Worm (Caenorhabditis elegans): ENCODE measurements around the gene F41B4.3.

DNA sequence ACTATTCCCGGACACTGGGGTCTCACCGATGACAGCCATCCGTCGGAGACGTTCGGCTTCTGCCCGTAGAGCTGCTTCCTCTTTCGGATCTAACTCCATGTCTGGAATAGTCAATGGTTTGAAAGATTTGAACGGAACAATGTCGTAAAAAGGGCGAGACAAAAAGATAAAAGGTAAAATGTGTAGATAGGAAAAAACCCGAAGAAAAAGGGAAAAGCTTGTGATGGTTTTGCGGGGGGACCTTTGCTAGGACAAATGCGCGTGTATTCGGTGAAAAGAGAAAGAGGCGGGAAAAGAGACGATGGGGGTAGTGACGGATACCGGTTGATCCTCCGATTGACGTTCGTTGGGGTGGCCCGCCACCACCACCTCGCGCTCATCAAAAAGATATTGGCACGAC lies 41.5 kb upstream of the F41B4.3 start, which contains the start of gene col-173:
- TF ChIP-seq hmg-4 (GFP tag; optimal IDR thresholded peaks at IDR 0.05) (no peak), tra-4 (tag; optimal IDR thresholded peaks at IDR 0.05) (no peak), hnd-1 (tag; optimal IDR thresholded peaks at IDR 0.05) (no peak), ama-1 (optimal IDR thresholded peaks at IDR 0.05) (no peak), ceh-36 (tag; optimal IDR thresholded peaks at IDR 0.05) (no peak), ceh-13 (GFP tag; optimal IDR thresholded peaks at IDR 0.05) (no peak), flt-1 (GFP tag; IDR thresholded peaks at IDR 0.05) (no peak)
